Worm (Caenorhabditis elegans) whole organism, L3 larva: ENCODE measurements around the gene hira-1.

ENCODE experiments used
- ceh-9 ChIP-seq: sonication (generic microtip); optimal IDR thresholded peaks from 2 replicates; lab custom pipeline; 2018; ENCODE audit warnings: missing biosample characterization, missing genetic modification characterization
- daf-12 ChIP-seq: fragments of 150-350 bp; optimal IDR thresholded peaks from 2 replicates; lab custom pipeline; 2014; ENCODE audit warnings: missing biosample characterization, missing genetic modification reagents, missing genetic modification characterization
- egl-27 ChIP-seq: sonication (generic microtip); optimal IDR thresholded peaks from 4 replicates; lab custom pipeline; 2017; ENCODE audit warnings: missing biosample characterization, missing genetic modification reagents, missing genetic modification characterization
- lin-15B ChIP-seq: fragments of 150-350 bp; optimal IDR thresholded peaks from 2 replicates; lab custom pipeline; 2014; ENCODE audit warnings: missing biosample characterization, missing genetic modification characterization
- lin-39 ChIP-seq: fragments of 150-350 bp; optimal IDR thresholded peaks from 2 replicates; lab custom pipeline; 2018; ENCODE audit warnings: missing biosample characterization, missing genetic modification reagents, missing genetic modification characterization
- nhr-237 ChIP-seq: fragments of 150-350 bp; optimal IDR thresholded peaks from 2 replicates; lab custom pipeline; 2014; ENCODE audit warnings: missing biosample characterization, missing genetic modification characterization
- nhr-25 ChIP-seq: sonication (generic microtip); optimal IDR thresholded peaks from 2 replicates; lab custom pipeline; 2017; ENCODE audit warnings: missing biosample characterization, missing genetic modification characterization
- pha-4 ChIP-seq: fragments of 150-350 bp; optimal IDR thresholded peaks from 2 replicates; lab custom pipeline; 2014; ENCODE audit warnings: missing biosample characterization, missing genetic modification reagents, missing genetic modification characterization
- sea-2 ChIP-seq: fragments of 150-350 bp; sonication (generic microtip); optimal IDR thresholded peaks from 4 replicates; lab custom pipeline; 2014; ENCODE audit warnings: missing biosample characterization, missing genetic modification reagents, missing genetic modification characterization
- skn-1 ChIP-seq: fragments of 150-350 bp; optimal IDR thresholded peaks from 2 replicates; lab custom pipeline; 2014; ENCODE audit warnings: missing biosample characterization, missing genetic modification characterization
- tbx-2 ChIP-seq: sonication (generic microtip); optimal IDR thresholded peaks from 2 replicates; lab custom pipeline; 2016; ENCODE audit warnings: mild to moderate bottlenecking, missing genetic modification characterization, missing compliant biosample characterization

- no peak for TF ChIP-seq nhr-237 (tag; lab: Kevin White, UChicago)
- no peak for TF ChIP-seq sea-2 (GFP tag; lab: Kevin White, UChicago)
- no peak for TF ChIP-seq daf-12 (tag; lab: Kevin White, UChicago)
- no peak for TF ChIP-seq nhr-25 (tag; lab: Kevin White, UChicago)
- TF ChIP-seq ceh-9 (tag; lab: Kevin White, UChicago) = no peak
- no peak for TF ChIP-seq tbx-2 (tag; lab: Kevin White, UChicago)
- no peak for TF ChIP-seq skn-1 (tag; lab: Kevin White, UChicago)
- TF ChIP-seq pha-4 (tag; lab: Kevin White, UChicago) = no peak
- no peak for TF ChIP-seq egl-27 (tag; lab: Kevin White, UChicago)
- TF ChIP-seq lin-15B (tag; lab: Kevin White, UChicago) = no peak
- no peak for TF ChIP-seq lin-39 (tag; lab: Kevin White, UChicago)
Measured at ce11 chrIII:5228839-5229238, 37.9 kb downstream of the hira-1 start.
